Worm (Caenorhabditis elegans) whole organism, midembryonic: Measurements from ENCODE around the gene C53B7.3.

Source experiments
- T22C8.4 ChIP-seq: fragments of 200-800 bp; sonication (Bioruptor generic); IDR thresholded peaks from 2 replicates; pipeline ENCODE4 v1.3.6; 2022; ENCODE audit warnings: missing genetic modification characterization, missing compliant biosample characterization
- cog-1 ChIP-seq: sonication (generic microtip); optimal IDR thresholded peaks from 2 replicates; lab custom pipeline; 2016; ENCODE audit warnings: missing genetic modification characterization, missing compliant biosample characterization
- flt-1 ChIP-seq: fragments of 200-800 bp; sonication (Bioruptor generic); IDR thresholded peaks from 2 replicates; pipeline ENCODE4 v1.3.6; 2022; ENCODE audit warnings: missing genetic modification characterization, missing compliant biosample characterization
- klf-2 ChIP-seq: fragments of 200-800 bp; sonication (Bioruptor generic); conservative IDR thresholded peaks from 2 replicates; pipeline ENCODE4 v1.3.6; 2022; ENCODE audit warnings: missing genetic modification reagents, missing genetic modification characterization, missing compliant biosample characterization
- med-1 ChIP-seq: sonication (generic microtip); optimal IDR thresholded peaks from 2 replicates; lab custom pipeline; 2017; ENCODE audit warnings: missing genetic modification characterization, mild to moderate bottlenecking, missing compliant biosample characterization, antibody characterized with exemption, missing genetic modification reagents; ENCODE audit not compliant: insufficient read depth
- ref-1 ChIP-seq: fragments of 200-800 bp; sonication (Bioruptor generic); conservative IDR thresholded peaks from 2 replicates; pipeline ENCODE4 v1.3.6; 2022; ENCODE audit warnings: missing genetic modification reagents, missing genetic modification characterization, missing compliant biosample characterization
- tab-1 ChIP-seq: fragments of 200-800 bp; sonication (Bioruptor generic); IDR thresholded peaks from 2 replicates; pipeline ENCODE4 v1.3.6; 2022; ENCODE audit warnings: missing genetic modification characterization, missing compliant biosample characterization
- ztf-23 ChIP-seq: fragments of 200-800 bp; sonication (Bioruptor generic); IDR thresholded peaks from 2 replicates; pipeline ENCODE4 v1.3.6; 2022; ENCODE audit warnings: missing genetic modification reagents, missing genetic modification characterization, missing compliant biosample characterization
- ztf-29 ChIP-seq: fragments of 200-800 bp; sonication (Bioruptor generic); IDR thresholded peaks from 2 replicates; pipeline ENCODE4 v1.3.6; 2022; ENCODE audit warnings: missing genetic modification reagents, missing genetic modification characterization, missing compliant biosample characterization

ce11 chrX:6835166-6835565 is 9.4 kb upstream of the C53B7.3 start, which contains the start of gene F41B4.2:
- TF ChIP-seq flt-1 (no peak), tab-1 (GFP tag; lab: Robert Waterston, UW) (no peak), cog-1 (no peak), med-1 (GFP tag; lab: Kevin White, UChicago) (no peak), ztf-23 (no peak), T22C8.4 (GFP tag; lab: Robert Waterston, UW) (no peak), ztf-29 (no peak), klf-2 (GFP tag; lab: Robert Waterston, UW) (no peak), ref-1 (GFP tag; lab: Robert Waterston, UW) (no peak)
